Fruit fly (Drosophila melanogaster) whole organism, embryonic: ENCODE data around the gene CAHbeta.

Experiments
- Adf1 ChIP-seq: fragments of 200-800 bp; sonication (Bioruptor generic); IDR thresholded peaks from 2 replicates; pipeline ENCODE4 v1.3.6; 2022; ENCODE audit warnings: missing biosample characterization, missing genetic modification characterization
- Atf3 ChIP-seq: fragments of 200-800 bp; sonication (Bioruptor generic); optimal IDR thresholded peaks from 3 replicates; lab custom pipeline; 2016; ENCODE audit warnings: missing biosample characterization, missing genetic modification characterization
- Atf6 ChIP-seq: fragments of 200-800 bp; sonication (Bioruptor generic); IDR thresholded peaks from 2 replicates; pipeline ENCODE4 v1.3.6; 2022; ENCODE audit warnings: missing biosample characterization, missing genetic modification characterization
- Awh ChIP-seq: fragments of 200-800 bp; sonication (Bioruptor generic); IDR thresholded peaks from 2 replicates; pipeline ENCODE4, ENCODE4 v1.3.6; 2022; ENCODE audit warnings: missing biosample characterization, missing genetic modification characterization
- Bdp1 ChIP-seq: fragments of 200-800 bp; sonication (Bioruptor generic); optimal IDR thresholded peaks from 3 replicates; lab custom pipeline; 2016; ENCODE audit warnings: missing biosample characterization, missing genetic modification characterization
- CG1024 ChIP-seq: fragments of 200-800 bp; sonication (Bioruptor generic); IDR thresholded peaks from 2 replicates; pipeline ENCODE4 v1.3.6; 2022; ENCODE audit warnings: missing biosample characterization, missing genetic modification characterization
- CG10267 ChIP-seq: fragments of 200-800 bp; sonication (Bioruptor generic); optimal IDR thresholded peaks from 2 replicates; lab custom pipeline; 2018; ENCODE audit warnings: missing biosample characterization, mild to moderate bottlenecking, missing genetic modification characterization, moderate library complexity
- CG11695 ChIP-seq: fragments of 200-800 bp; sonication (Bioruptor generic); IDR thresholded peaks from 3 replicates; pipeline ENCODE4 v1.3.6; 2022; ENCODE audit warnings: missing biosample characterization, missing genetic modification characterization
- CG15269 ChIP-seq: fragments of 200-800 bp; sonication (Bioruptor generic); optimal IDR thresholded peaks from 2 replicates; lab custom pipeline; 2018; ENCODE audit warnings: missing biosample characterization, mild to moderate bottlenecking, missing genetic modification characterization, moderate library complexity
- CG1529 ChIP-seq: fragments of 200-800 bp; sonication (Bioruptor generic); optimal IDR thresholded peaks from 3 replicates; lab custom pipeline; 2018; ENCODE audit warnings: missing biosample characterization, missing genetic modification characterization
- CG18764 ChIP-seq: fragments of 200-800 bp; sonication (Bioruptor generic); optimal IDR thresholded peaks from 3 replicates; lab custom pipeline; 2016; ENCODE audit warnings: missing biosample characterization, missing genetic modification characterization
- CG2202 ChIP-seq: fragments of 200-800 bp; sonication (Bioruptor generic); optimal IDR thresholded peaks from 2 replicates; lab custom pipeline; 2018; ENCODE audit warnings: missing biosample characterization, mild to moderate bottlenecking, missing genetic modification characterization
- CG30020 ChIP-seq: fragments of 200-800 bp; optimal IDR thresholded peaks from 2 replicates; lab custom pipeline; 2019; ENCODE audit warnings: missing biosample characterization, mild to moderate bottlenecking, missing genetic modification characterization, moderate library complexity
- CG30431 ChIP-seq: fragments of 200-800 bp; sonication (Bioruptor generic); optimal IDR thresholded peaks from 2 replicates; lab custom pipeline; 2017; ENCODE audit warnings: missing biosample characterization, missing genetic modification characterization
- CG31441 ChIP-seq: fragments of 200-800 bp; sonication (Bioruptor generic); IDR thresholded peaks from 2 replicates; pipeline ENCODE4 v1.3.6; 2022; ENCODE audit warnings: missing biosample characterization, missing genetic modification characterization
- CG3281 ChIP-seq: fragments of 200-800 bp; sonication (Bioruptor generic); optimal IDR thresholded peaks from 3 replicates; lab custom pipeline; 2017; ENCODE audit warnings: missing biosample characterization, mild to moderate bottlenecking, missing genetic modification characterization
- CG5245 ChIP-seq: fragments of 200-800 bp; sonication (Bioruptor generic); optimal IDR thresholded peaks from 3 replicates; lab custom pipeline; 2016; ENCODE audit warnings: missing biosample characterization, missing genetic modification characterization
- CG7745 ChIP-seq: fragments of 200-800 bp; sonication (Bioruptor generic); optimal IDR thresholded peaks from 2 replicates; lab custom pipeline; 2018; ENCODE audit warnings: missing biosample characterization, mild to moderate bottlenecking, missing genetic modification characterization, moderate library complexity
- CG7839 ChIP-seq: fragments of 200-800 bp; sonication (Bioruptor generic); optimal IDR thresholded peaks from 3 replicates; lab custom pipeline; 2018; ENCODE audit warnings: missing biosample characterization, mild to moderate bottlenecking, missing genetic modification characterization, moderate library complexity
- CG8478 ChIP-seq: fragments of >200 bp; optimal IDR thresholded peaks from 2 replicates; lab custom pipeline; 2018
- Chrac-16 ChIP-seq: fragments of 200-800 bp; sonication (Bioruptor generic); optimal IDR thresholded peaks from 3 replicates; lab custom pipeline; 2016; ENCODE audit warnings: missing biosample characterization, missing genetic modification characterization
- CkIIα-i1 ChIP-seq: fragments of 200-800 bp; sonication (Bioruptor generic); IDR thresholded peaks from 2 replicates; pipeline ENCODE4 v1.3.6; 2022; ENCODE audit warnings: missing biosample characterization, missing genetic modification characterization
- CrebB ChIP-seq: fragments of 200-800 bp; sonication (Bioruptor generic); optimal IDR thresholded peaks from 3 replicates; lab custom pipeline; 2018; ENCODE audit warnings: missing biosample characterization, mild to moderate bottlenecking, missing genetic modification characterization
- D ChIP-seq, 2 experiments: fragments of 200-800 bp in 1 of 2; fragments of >200 bp in 1 of 2; sonication (Bioruptor generic) in 1 of 2; optimal IDR thresholded peaks; 2 replicates in 1 of 2; 3 replicates in 1 of 2; lab custom pipeline; 2017; ENCODE audit warnings: mild to moderate bottlenecking in 1 of 2, missing biosample characterization in 1 of 2, missing genetic modification characterization in 1 of 2, missing genetic modification reagents in 1 of 2
- Deaf1 ChIP-seq: fragments of 200-800 bp; optimal IDR thresholded peaks from 3 replicates; lab custom pipeline; 2019; ENCODE audit warnings: missing biosample characterization, mild to moderate bottlenecking, missing genetic modification characterization, moderate library complexity
- Dp ChIP-seq: fragments of 200-800 bp; sonication (Bioruptor generic); optimal IDR thresholded peaks from 2 replicates; lab custom pipeline; 2018; ENCODE audit warnings: missing biosample characterization, mild to moderate bottlenecking, missing genetic modification characterization, moderate library complexity
- Dref ChIP-seq: fragments of 200-800 bp; sonication (Bioruptor generic); IDR thresholded peaks from 2 replicates; pipeline ENCODE4 v1.3.6; 2022; ENCODE audit warnings: missing biosample characterization, missing genetic modification characterization
- HHEX ChIP-seq: fragments of 200-800 bp; sonication (Bioruptor generic); optimal IDR thresholded peaks from 3 replicates; lab custom pipeline; 2017; ENCODE audit warnings: missing biosample characterization, mild to moderate bottlenecking, missing genetic modification characterization, missing genetic modification reagents
- Hr39 ChIP-seq: fragments of >200 bp; optimal IDR thresholded peaks from 2 replicates; lab custom pipeline; 2017
- Jarid2 ChIP-seq: fragments of 200-800 bp; sonication (Bioruptor generic); optimal IDR thresholded peaks from 3 replicates; lab custom pipeline; 2017; ENCODE audit warnings: mild to moderate bottlenecking, missing biosample characterization, missing genetic modification reagents, missing genetic modification characterization
- Myb ChIP-seq: fragments of 200-800 bp; sonication (Bioruptor generic); optimal IDR thresholded peaks from 2 replicates; lab custom pipeline; 2016; ENCODE audit warnings: missing biosample characterization, missing genetic modification characterization
- Ssrp ChIP-seq: fragments of 200-800 bp; sonication (Bioruptor generic); optimal IDR thresholded peaks from 2 replicates; lab custom pipeline; 2018; ENCODE audit warnings: missing biosample characterization, mild to moderate bottlenecking, missing genetic modification characterization, moderate library complexity
- abd-A ChIP-seq: fragments of 200-800 bp; sonication (Bioruptor generic); optimal IDR thresholded peaks from 3 replicates; lab custom pipeline; 2019; ENCODE audit warnings: missing biosample characterization, mild to moderate bottlenecking, missing genetic modification characterization, moderate library complexity
- amos ChIP-seq: fragments of 200-800 bp; sonication (Bioruptor generic); IDR thresholded peaks from 2 replicates; pipeline ENCODE4 v1.3.6; 2022; ENCODE audit warnings: missing biosample characterization, missing genetic modification characterization; ENCODE audit not compliant: partially characterized antibody
- ara ChIP-seq: fragments of 200-800 bp; sonication (Bioruptor generic); IDR thresholded peaks from 2 replicates; pipeline ENCODE4 v1.3.6; 2022; ENCODE audit warnings: missing biosample characterization, missing genetic modification characterization
- bsh ChIP-seq, 2 experiments: fragments of 200-800 bp; sonication (Bioruptor generic); optimal IDR thresholded peaks; 2 replicates each; lab custom pipeline; 2017 to 2018; ENCODE audit warnings: mild to moderate bottlenecking in 2 of 2, missing biosample characterization in 2 of 2, missing genetic modification characterization in 2 of 2, moderate library complexity in 1 of 2
- cg ChIP-seq: fragments of 200-800 bp; sonication (Bioruptor generic); optimal IDR thresholded peaks from 3 replicates; lab custom pipeline; 2019; ENCODE audit warnings: missing biosample characterization, mild to moderate bottlenecking, missing genetic modification characterization, moderate library complexity
- chinmo ChIP-seq: fragments of 200-800 bp; sonication (Bioruptor generic); IDR thresholded peaks from 4 replicates; pipeline ENCODE4 v1.3.6; 2022; ENCODE audit warnings: missing biosample characterization, missing genetic modification characterization; ENCODE audit not compliant: partially characterized antibody
- dati ChIP-seq: fragments of 200-800 bp; sonication (Bioruptor generic); IDR thresholded peaks from 2 replicates; pipeline ENCODE4 v1.3.6; 2022; ENCODE audit warnings: missing biosample characterization, missing genetic modification characterization
- disco-r ChIP-seq: fragments of 200-800 bp; sonication (Bioruptor generic); optimal IDR thresholded peaks from 2 replicates; lab custom pipeline; 2016; ENCODE audit warnings: missing biosample characterization, missing genetic modification characterization
- dmrt99B ChIP-seq: fragments of 200-800 bp; sonication (Bioruptor generic); optimal IDR thresholded peaks from 2 replicates; lab custom pipeline; 2018; ENCODE audit warnings: missing biosample characterization, mild to moderate bottlenecking, missing genetic modification characterization, moderate library complexity
- exex ChIP-seq: fragments of 200-800 bp; sonication (Bioruptor generic); optimal IDR thresholded peaks from 4 replicates; lab custom pipeline; 2018; ENCODE audit warnings: missing biosample characterization, mild to moderate bottlenecking, missing genetic modification characterization, moderate library complexity
- fd102C ChIP-seq: fragments of 200-800 bp; sonication (Bioruptor generic); optimal IDR thresholded peaks from 2 replicates; lab custom pipeline; 2018; ENCODE audit warnings: missing biosample characterization, mild to moderate bottlenecking, missing genetic modification characterization, moderate library complexity
- onecut ChIP-seq: fragments of 200-800 bp; sonication (Bioruptor generic); IDR thresholded peaks from 2 replicates; pipeline ENCODE4 v1.3.6; 2022; ENCODE audit warnings: missing biosample characterization, missing genetic modification characterization
- pros ChIP-seq: fragments of 200-800 bp; sonication (Bioruptor generic); optimal IDR thresholded peaks from 3 replicates; lab custom pipeline; 2019; ENCODE audit warnings: missing biosample characterization, mild to moderate bottlenecking, missing genetic modification characterization, moderate library complexity
- sens ChIP-seq: fragments of 200-800 bp; sonication (Bioruptor generic); peaks from one replicate; lab custom pipeline; 2016; ENCODE audit warnings: missing biosample characterization, missing genetic modification characterization
- so ChIP-seq: fragments of 200-800 bp; sonication (Bioruptor generic); IDR thresholded peaks from 3 replicates; pipeline ENCODE4 v1.3.6; 2022; ENCODE audit warnings: missing biosample characterization, missing genetic modification characterization
- usp ChIP-seq: fragments of >200 bp; optimal IDR thresholded peaks from 2 replicates; lab custom pipeline; 2017; ENCODE audit warnings: missing biosample characterization, missing genetic modification characterization
- zen2 ChIP-seq: fragments of 200-800 bp; sonication (Bioruptor generic); IDR thresholded peaks from 3 replicates; pipeline ENCODE4 v1.3.6; 2022; ENCODE audit warnings: missing biosample characterization, missing genetic modification characterization; ENCODE audit not compliant: partially characterized antibody
- zfh2 ChIP-seq: fragments of 200-800 bp; sonication (Bioruptor generic); optimal IDR thresholded peaks from 2 replicates; lab custom pipeline; 2016; ENCODE audit warnings: missing biosample characterization, missing genetic modification characterization

Gene CAHbeta

DNA sequence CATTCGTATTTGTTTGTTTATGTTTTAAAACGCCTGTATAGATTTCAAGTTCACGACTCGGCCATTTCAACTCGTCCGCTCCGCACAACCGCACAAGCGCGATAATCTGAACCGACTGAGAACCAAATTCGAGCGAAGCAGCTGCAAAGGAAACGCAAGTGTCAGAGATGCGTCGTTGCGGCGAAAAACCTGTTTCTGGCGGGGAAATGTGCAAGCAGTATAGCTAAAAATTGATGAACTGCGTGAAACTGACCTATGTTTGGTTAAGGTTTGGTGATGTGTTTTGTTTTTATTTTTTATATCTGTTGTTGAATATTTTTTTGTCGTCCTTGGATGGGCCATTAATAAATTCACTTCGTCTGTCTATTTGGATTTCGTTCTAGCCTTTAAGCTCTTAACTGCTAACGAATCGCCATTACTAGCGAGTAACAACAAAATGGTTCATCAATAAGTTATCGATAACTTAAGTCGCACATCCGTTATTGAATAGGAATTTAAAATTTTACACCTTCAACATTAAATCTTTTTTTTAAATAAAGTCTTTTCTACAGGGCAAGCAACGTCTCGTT lies 48.8 kb upstream of the CAHbeta start, which contains the start of gene pyd (continued):
- TF ChIP-seq zen2 (GFP tag; lab: Robert Waterston, UW) (no peak), cg (peak; percentile 7), pros (GFP tag; lab: Kevin White, UChicago) (peak; percentile 63), sens (GFP tag; lab: Kevin White, UChicago) (peak; percentile 96), Adf1 (no peak; the same call in 1 of the 2 replicates), Deaf1 (tag; lab: Kevin White, UChicago) (peak; percentile 69), CG1529 (GFP tag; lab: Kevin White, UChicago) (peak; percentile 36), CG30431 (GFP tag; lab: Kevin White, UChicago) (no peak), CG18764 (GFP tag; lab: Kevin White, UChicago) (peak; percentile 34), CG7839 (tag; lab: Kevin White, UChicago) (peak; percentile 69), Chrac-16 (GFP tag; lab: Kevin White, UChicago) (peak; percentile 45), Ssrp (tag; lab: Kevin White, UChicago) (peak; percentile 26), Atf6 (GFP tag; lab: Robert Waterston, UW) (peak; percentile 64; the same call in 1 of the 2 replicates), dmrt99B (peak; percentile 51), CG11695 (peak; percentile 53), chinmo (GFP tag; lab: Robert Waterston, UW) (peak; percentile 85), Awh (GFP tag; lab: Robert Waterston, UW) (peak; percentile 58; the same call in 1 of the 2 replicates), Hr39 (lab: Kevin White, UChicago) (no peak), CG31441 (GFP tag; lab: Robert Waterston, UW) (peak; percentile 44), bsh (GFP tag; optimal IDR thresholded peaks at IDR 0.05; lab: Kevin White, UChicago) (peak in 1 of 2 experiments; percentile 37), onecut (GFP tag; lab: Robert Waterston, UW) (peak; percentile 49), D (optimal IDR thresholded peaks at IDR 0.05; lab: Kevin White, UChicago) (no peak), D (GFP tag; optimal IDR thresholded peaks at IDR 0.05; lab: Kevin White, UChicago) (peak; percentile 16), HHEX (GFP tag; lab: Kevin White, UChicago) (peak; percentile 33), so (GFP tag; lab: Robert Waterston, UW) (peak; percentile 67; the same call in 2 of the 3 replicates), Dref (GFP tag; lab: Robert Waterston, UW) (peak; percentile 56), Bdp1 (GFP tag; lab: Kevin White, UChicago) (peak; percentile 42), CG30020 (tag; lab: Kevin White, UChicago) (peak; percentile 58), CG3281 (GFP tag; lab: Kevin White, UChicago) (peak; percentile 59), disco-r (GFP tag; lab: Kevin White, UChicago) (peak; percentile 26), CG2202 (tag; lab: Kevin White, UChicago) (peak; percentile 19), amos (GFP tag; lab: Robert Waterston, UW) (peak; percentile 51; the same call in 1 of the 2 replicates), CG10267 (tag; lab: Kevin White, UChicago) (peak; percentile 76), ara (GFP tag; lab: Robert Waterston, UW) (no peak; the same call in 1 of the 2 replicates), Atf3 (GFP tag; lab: Kevin White, UChicago) (peak; percentile 46), CrebB (tag; lab: Kevin White, UChicago) (peak; percentile 42), CG7745 (tag; lab: Kevin White, UChicago) (no peak), CG5245 (GFP tag; lab: Kevin White, UChicago) (peak; percentile 17), CG1024 (GFP tag; lab: Robert Waterston, UW) (peak; percentile 6; the same call in 1 of the 2 replicates), fd102C (no peak), CkIIα-i1 (GFP tag; lab: Robert Waterston, UW) (no peak), CG15269 (tag; lab: Kevin White, UChicago) (peak; percentile 66), abd-A (peak; percentile 76), dati (GFP tag; lab: Robert Waterston, UW) (no peak), Dp (GFP tag; lab: Kevin White, UChicago) (peak; percentile 49), zfh2 (GFP tag; lab: Kevin White, UChicago) (peak; percentile 69), usp (no peak), Myb (GFP tag; lab: Kevin White, UChicago) (peak; percentile 93), exex (tag; lab: Kevin White, UChicago) (no peak), Jarid2 (peak; percentile 99), CG8478 (lab: Kevin White, UChicago) (no peak)
